Worm (Caenorhabditis elegans) whole organism, late embryonic: Measurements from ENCODE around the gene mrp-5.
A peak's percentile ranks its signal among the peaks of the same experiment; 100 is the strongest.

Source experiments
- C08G9.2 ChIP-seq: sonication (generic microtip); optimal IDR thresholded peaks from 2 replicates; lab custom pipeline; 2016; ENCODE audit warnings: mild to moderate bottlenecking, missing genetic modification characterization, moderate library complexity, missing compliant biosample characterization
- F13H6.1 ChIP-seq: sonication (generic microtip); optimal IDR thresholded peaks from 2 replicates; lab custom pipeline; 2016; ENCODE audit warnings: missing genetic modification characterization, missing compliant biosample characterization
- K02D7.2 ChIP-seq: sonication (generic microtip); optimal IDR thresholded peaks from 2 replicates; lab custom pipeline; 2017; ENCODE audit warnings: mild to moderate bottlenecking, missing genetic modification characterization, missing compliant biosample characterization
- K09A11.1 ChIP-seq: sonication (generic microtip); optimal IDR thresholded peaks from 2 replicates; lab custom pipeline; 2017; ENCODE audit warnings: antibody characterized with exemption, mild to moderate bottlenecking, missing genetic modification characterization, missing compliant biosample characterization; ENCODE audit not compliant: insufficient read depth
- ahr-1 ChIP-seq: sonication (generic microtip); optimal IDR thresholded peaks from 2 replicates; lab custom pipeline; 2016; ENCODE audit warnings: missing genetic modification characterization, missing compliant biosample characterization
- ama-1 ChIP-seq: fragments of 150-350 bp; optimal IDR thresholded peaks from 2 replicates; lab custom pipeline; 2014
- ceh-14 ChIP-seq: sonication (generic microtip); optimal IDR thresholded peaks from 2 replicates; lab custom pipeline; 2016; ENCODE audit warnings: missing genotype, missing genetic modification characterization, missing compliant biosample characterization
- ceh-18 ChIP-seq: sonication (generic microtip); optimal IDR thresholded peaks from 2 replicates; lab custom pipeline; 2016; ENCODE audit warnings: missing genetic modification characterization, missing compliant biosample characterization
- ceh-2 ChIP-seq: sonication (generic microtip); optimal IDR thresholded peaks from 2 replicates; lab custom pipeline; 2016; ENCODE audit warnings: missing genotype, missing genetic modification characterization, missing compliant biosample characterization
- ceh-22 ChIP-seq: sonication (generic microtip); optimal IDR thresholded peaks from 2 replicates; lab custom pipeline; 2017; ENCODE audit warnings: missing biosample characterization, missing genetic modification characterization
- ceh-30 ChIP-seq: fragments of 150-350 bp; optimal IDR thresholded peaks from 2 replicates; lab custom pipeline; 2014; ENCODE audit warnings: missing biosample characterization, missing genetic modification characterization
- ceh-34 ChIP-seq: sonication (generic microtip); optimal IDR thresholded peaks from 2 replicates; lab custom pipeline; 2016; ENCODE audit warnings: mild to moderate bottlenecking, missing genetic modification characterization, missing compliant biosample characterization
- ceh-45 ChIP-seq: fragments of 200-800 bp; sonication (Bioruptor generic); IDR thresholded peaks from 2 replicates; pipeline ENCODE4 v1.3.6; 2022; ENCODE audit warnings: missing genetic modification reagents, missing genetic modification characterization, missing compliant biosample characterization
- ceh-48 ChIP-seq: sonication (generic microtip); optimal IDR thresholded peaks from 2 replicates; lab custom pipeline; 2016; ENCODE audit warnings: missing genetic modification characterization, inconsistent platforms, missing compliant biosample characterization
- ceh-9 ChIP-seq: sonication (generic microtip); optimal IDR thresholded peaks from 2 replicates; lab custom pipeline; 2016; ENCODE audit warnings: mild to moderate bottlenecking, missing genetic modification characterization, inconsistent platforms, missing compliant biosample characterization
- che-1 ChIP-seq: sonication (generic microtip); optimal IDR thresholded peaks from 2 replicates; lab custom pipeline; 2016; ENCODE audit warnings: mild to moderate bottlenecking, missing genetic modification characterization, missing compliant biosample characterization
- dmd-4 ChIP-seq: sonication (generic microtip); optimal IDR thresholded peaks from 2 replicates; lab custom pipeline; 2016; ENCODE audit warnings: borderline replicate concordance, missing genetic modification characterization, missing compliant biosample characterization
- elt-2 ChIP-seq: sonication (generic microtip); optimal IDR thresholded peaks from 2 replicates; lab custom pipeline; 2016; ENCODE audit warnings: missing genetic modification reagents, missing genetic modification characterization, missing compliant biosample characterization
- elt-4 ChIP-seq: sonication (generic microtip); optimal IDR thresholded peaks from 2 replicates; lab custom pipeline; 2016; ENCODE audit warnings: missing genetic modification characterization, missing compliant biosample characterization
- eyg-1 ChIP-seq: sonication (generic microtip); optimal IDR thresholded peaks from 2 replicates; lab custom pipeline; 2016; ENCODE audit warnings: missing genotype, missing genetic modification characterization, missing compliant biosample characterization
- fax-1 ChIP-seq: sonication (generic microtip); optimal IDR thresholded peaks from 2 replicates; lab custom pipeline; 2016; ENCODE audit warnings: missing genotype, missing genetic modification characterization, missing compliant biosample characterization
- fkh-10 ChIP-seq: fragments of 150-350 bp; optimal IDR thresholded peaks from 2 replicates; lab custom pipeline; 2014; ENCODE audit warnings: missing biosample characterization, missing genetic modification reagents, missing genetic modification characterization
- fkh-6 ChIP-seq: sonication (generic microtip); optimal IDR thresholded peaks from 2 replicates; lab custom pipeline; 2016; ENCODE audit warnings: missing genetic modification characterization, missing compliant biosample characterization
- gmeb-2 ChIP-seq: sonication (generic microtip); optimal IDR thresholded peaks from 2 replicates; lab custom pipeline; 2016; ENCODE audit warnings: missing genetic modification characterization, inconsistent platforms, missing compliant biosample characterization
- hlh-15 ChIP-seq: sonication (generic microtip); optimal IDR thresholded peaks from 2 replicates; lab custom pipeline; 2016; ENCODE audit warnings: missing genetic modification characterization, missing compliant biosample characterization
- hlh-6 ChIP-seq: sonication (generic microtip); optimal IDR thresholded peaks from 2 replicates; lab custom pipeline; 2016; ENCODE audit warnings: missing genotype, missing genetic modification characterization, missing compliant biosample characterization
- lim-6 ChIP-seq: sonication (generic microtip); optimal IDR thresholded peaks from 2 replicates; lab custom pipeline; 2016; ENCODE audit warnings: missing genetic modification characterization, missing compliant biosample characterization
- mec-3 ChIP-seq: sonication (generic microtip); optimal IDR thresholded peaks from 2 replicates; lab custom pipeline; 2016; ENCODE audit warnings: borderline replicate concordance, missing genetic modification characterization, missing compliant biosample characterization
- nfya-1 ChIP-seq: sonication (generic microtip); optimal IDR thresholded peaks from 2 replicates; lab custom pipeline; 2017; ENCODE audit warnings: missing genetic modification characterization, mild to moderate bottlenecking, missing compliant biosample characterization, antibody characterized with exemption, moderate library complexity
- nhr-232 ChIP-seq: sonication (generic microtip); optimal IDR thresholded peaks from 2 replicates; lab custom pipeline; 2016; ENCODE audit warnings: missing genetic modification characterization, missing compliant biosample characterization
- npax-4 ChIP-seq: sonication (generic microtip); optimal IDR thresholded peaks from 2 replicates; lab custom pipeline; 2016; ENCODE audit warnings: missing genetic modification characterization, missing compliant biosample characterization
- pax-1 ChIP-seq: fragments of 150-350 bp; optimal IDR thresholded peaks from 2 replicates; lab custom pipeline; 2014; ENCODE audit warnings: missing biosample characterization, missing genetic modification characterization
- pqm-1 ChIP-seq: sonication (generic microtip); optimal IDR thresholded peaks from 2 replicates; lab custom pipeline; 2016; ENCODE audit warnings: missing genetic modification characterization, missing compliant biosample characterization
- pros-1 ChIP-seq: fragments of 150-350 bp; optimal IDR thresholded peaks from 2 replicates; lab custom pipeline; 2014; ENCODE audit warnings: missing biosample characterization, missing genetic modification reagents, missing genetic modification characterization
- ref-2 ChIP-seq: sonication (generic microtip); optimal IDR thresholded peaks from 2 replicates; lab custom pipeline; 2016; ENCODE audit warnings: missing genetic modification characterization, missing compliant biosample characterization
- rnt-1 ChIP-seq: sonication (generic microtip); optimal IDR thresholded peaks from 2 replicates; lab custom pipeline; 2016; ENCODE audit warnings: missing genetic modification characterization, missing compliant biosample characterization
- syd-9 ChIP-seq: sonication (generic microtip); optimal IDR thresholded peaks from 2 replicates; lab custom pipeline; 2016; ENCODE audit warnings: mild to moderate bottlenecking, missing genetic modification characterization, moderate library complexity, missing compliant biosample characterization
- tbx-2 ChIP-seq: sonication (generic microtip); optimal IDR thresholded peaks from 2 replicates; lab custom pipeline; 2016; ENCODE audit warnings: missing genetic modification characterization, missing compliant biosample characterization
- tbx-7 ChIP-seq: sonication (generic microtip); optimal IDR thresholded peaks from 2 replicates; lab custom pipeline; 2016; ENCODE audit warnings: missing genotype, missing genetic modification characterization, missing compliant biosample characterization
- ttx-3 ChIP-seq: sonication (generic microtip); optimal IDR thresholded peaks from 2 replicates; lab custom pipeline; 2016; ENCODE audit warnings: missing genetic modification reagents, missing genetic modification characterization, missing compliant biosample characterization
- unc-3 ChIP-seq, 2 experiments: fragments of 200-800 bp in 1 of 2; sonication (Bioruptor generic) in 1 of 2; sonication (generic microtip) in 1 of 2; conservative IDR thresholded peaks in 1 of 2; optimal IDR thresholded peaks in 1 of 2; 2 replicates each; pipeline versions ENCODE4 v1.3.6 to Lab custom; 2016 to 2022; ENCODE audit warnings: missing compliant biosample characterization in 2 of 2, missing genetic modification characterization in 2 of 2, missing genetic modification reagents in 1 of 2
- unc-42 ChIP-seq: sonication (generic microtip); optimal IDR thresholded peaks from 2 replicates; lab custom pipeline; 2016; ENCODE audit warnings: missing genotype, missing genetic modification characterization, missing compliant biosample characterization
- unc-55 ChIP-seq: sonication (generic microtip); optimal IDR thresholded peaks from 2 replicates; lab custom pipeline; 2017; ENCODE audit warnings: missing biosample characterization, missing genetic modification reagents, missing genetic modification characterization
- unc-86 ChIP-seq: sonication (generic microtip); optimal IDR thresholded peaks from 2 replicates; lab custom pipeline; 2016; ENCODE audit warnings: missing genetic modification characterization, missing compliant biosample characterization

The mrp-5 gene

ce11 chrX:14903424-14903823, 42.7 kb downstream of the mrp-5 start:
- TF ChIP-seq che-1 (tag; lab: Kevin White, UChicago) (no peak), tbx-2 (tag; lab: Kevin White, UChicago) (no peak), C08G9.2 (no peak), F13H6.1 (no peak), ceh-45 (no peak), ceh-2 (tag; lab: Kevin White, UChicago) (no peak), mec-3 (no peak), unc-42 (tag; lab: Kevin White, UChicago) (no peak), K09A11.1 (tag; lab: Kevin White, UChicago) (no peak), npax-4 (tag; lab: Kevin White, UChicago) (no peak), ceh-18 (tag; lab: Kevin White, UChicago) (no peak), nfya-1 (tag; lab: Kevin White, UChicago) (no peak), nhr-232 (tag; lab: Kevin White, UChicago) (no peak), fax-1 (no peak), dmd-4 (no peak)
- TF ChIP-seq, all 69 proteins: peak for 0

ce11 chrX:14900487-14900886, 45.6 kb downstream of the mrp-5 start:
- TF ChIP-seq elt-2 (tag; lab: Kevin White, UChicago), result peak; percentile 41
- no peak for TF ChIP-seq unc-55 (GFP tag; lab: Kevin White, UChicago)

ce11 chrX:14898205-14898604, 47.9 kb downstream of the mrp-5 start, which contains the start of gene lips-8:
TSS of gene lips-8 (plus strand) at chrX:14898505.
- TF ChIP-seq lim-6 (tag; lab: Kevin White, UChicago), result no peak
- TF ChIP-seq K09A11.1 (tag; lab: Kevin White, UChicago), result no peak
- no peak for TF ChIP-seq ttx-3 (tag; lab: Kevin White, UChicago)
- TF ChIP-seq pqm-1, result no peak
- no peak for TF ChIP-seq pax-1
- TF ChIP-seq F13H6.1, result no peak
- no peak for TF ChIP-seq unc-86 (tag; lab: Kevin White, UChicago)
- no peak for TF ChIP-seq tbx-7 (tag; lab: Kevin White, UChicago)
- no peak for TF ChIP-seq C08G9.2
- TF ChIP-seq, all 69 proteins: peak for 0

- no peak for TF ChIP-seq unc-3 (GFP tag; conservative IDR thresholded peaks at IDR 0.05; lab: Robert Waterston, UW)
- no peak for TF ChIP-seq unc-3 (tag; optimal IDR thresholded peaks at IDR 0.05; lab: Kevin White, UChicago)
- no peak for TF ChIP-seq syd-9 (tag; lab: Kevin White, UChicago)
- no peak for TF ChIP-seq ceh-34
- no peak for TF ChIP-seq ref-2
Measured at ce11 chrX:14897192-14897591, 48.9 kb downstream of the mrp-5 start.

- TF ChIP-seq fkh-10 (no peak), ceh-18 (tag; lab: Kevin White, UChicago) (no peak), ceh-2 (tag; lab: Kevin White, UChicago) (no peak), eyg-1 (no peak), ahr-1 (no peak), ceh-34 (no peak), F13H6.1 (no peak), fkh-6 (tag; lab: Kevin White, UChicago) (no peak), pax-1 (no peak)
Measured at ce11 chrX:14894845-14895244, 51.3 kb downstream of the mrp-5 start, which contains the start of gene nac-1. TSS of gene nac-1 (plus strand) at chrX:14895145.

- TF ChIP-seq pax-1 (no peak), rnt-1 (tag; lab: Kevin White, UChicago) (no peak), hlh-15 (tag; lab: Kevin White, UChicago) (no peak), ttx-3 (tag; lab: Kevin White, UChicago) (no peak), ceh-48 (tag; lab: Kevin White, UChicago) (no peak), pros-1 (tag; lab: Kevin White, UChicago) (no peak), ama-1 (no peak), hlh-6 (tag; lab: Kevin White, UChicago) (no peak), ceh-14 (tag; lab: Kevin White, UChicago) (no peak), ref-2 (no peak), ceh-9 (no peak), che-1 (tag; lab: Kevin White, UChicago) (no peak), unc-86 (tag; lab: Kevin White, UChicago) (no peak), elt-4 (tag; lab: Kevin White, UChicago) (no peak), ceh-30 (tag; lab: Kevin White, UChicago) (no peak), ceh-22 (no peak), gmeb-2 (tag; lab: Kevin White, UChicago) (no peak), syd-9 (tag; lab: Kevin White, UChicago) (no peak), K02D7.2 (tag; lab: Kevin White, UChicago) (no peak)
Measured at ce11 chrX:14894380-14894779, 51.7 kb downstream of the mrp-5 start.
